Worm (Caenorhabditis elegans) whole organism, mixed stage, embryonic: Measurements from ENCODE around the gene srw-62.
A peak's percentile ranks its signal among the peaks of the same experiment; 100 is the strongest.

Experiments
- M03D4.4 ChIP-seq: sonication (generic microtip); optimal IDR thresholded peaks from 2 replicates; lab custom pipeline; 2017; ENCODE audit warnings: mild to moderate bottlenecking, missing genetic modification characterization, missing compliant biosample characterization
- bed-3 ChIP-seq: fragments of 200-800 bp; sonication (Bioruptor generic); optimal IDR thresholded peaks from 3 replicates; lab custom pipeline; 2018; ENCODE audit warnings: mild to moderate bottlenecking, missing genetic modification characterization, moderate library complexity, missing compliant biosample characterization
- blmp-1 ChIP-seq: fragments of 150-350 bp; optimal IDR thresholded peaks from 2 replicates; lab custom pipeline; 2014; ENCODE audit warnings: missing biosample characterization, missing genetic modification characterization
- ceh-39 ChIP-seq: fragments of 150-350 bp; optimal IDR thresholded peaks from 2 replicates; lab custom pipeline; 2014; ENCODE audit warnings: missing biosample characterization, missing genetic modification characterization
- ceh-43 ChIP-seq: fragments of 200-800 bp; sonication (Bioruptor generic); optimal IDR thresholded peaks from 2 replicates; lab custom pipeline; 2018; ENCODE audit warnings: mild to moderate bottlenecking, missing genetic modification characterization, moderate library complexity, missing compliant biosample characterization
- ces-1 ChIP-seq: fragments of 150-350 bp; optimal IDR thresholded peaks from 2 replicates; lab custom pipeline; 2014; ENCODE audit warnings: missing biosample characterization, missing genetic modification reagents, missing genetic modification characterization
- cnd-1 ChIP-seq: fragments of 200-800 bp; sonication (Bioruptor generic); optimal IDR thresholded peaks from 2 replicates; lab custom pipeline; 2018; ENCODE audit warnings: mild to moderate bottlenecking, missing genetic modification characterization, missing compliant biosample characterization
- drap-1 ChIP-seq: fragments of 200-800 bp; sonication (Bioruptor generic); optimal IDR thresholded peaks from 3 replicates; lab custom pipeline; 2018; ENCODE audit warnings: mild to moderate bottlenecking, missing genetic modification characterization, missing compliant biosample characterization
- elt-1 ChIP-seq: sonication (generic microtip); optimal IDR thresholded peaks from 2 replicates; lab custom pipeline; 2017; ENCODE audit warnings: missing genetic modification characterization, mild to moderate bottlenecking, missing compliant biosample characterization, antibody characterized with exemption, moderate library complexity, borderline replicate concordance; ENCODE audit not compliant: insufficient read depth
- elt-3 ChIP-seq: fragments of 150-350 bp; optimal IDR thresholded peaks from 2 replicates; lab custom pipeline; 2014; ENCODE audit warnings: missing biosample characterization, missing genetic modification characterization
- flh-1 ChIP-seq: fragments of 200-800 bp; sonication (Bioruptor generic); optimal IDR thresholded peaks from 2 replicates; lab custom pipeline; 2018; ENCODE audit warnings: mild to moderate bottlenecking, missing genetic modification characterization, moderate library complexity, missing compliant biosample characterization
- ham-2 ChIP-seq: fragments of 200-800 bp; sonication (Bioruptor generic); optimal IDR thresholded peaks from 2 replicates; lab custom pipeline; 2018; ENCODE audit warnings: mild to moderate bottlenecking, missing genetic modification characterization, missing compliant biosample characterization
- hlh-1 ChIP-seq: fragments of 150-350 bp; optimal IDR thresholded peaks from 2 replicates; lab custom pipeline; 2014; ENCODE audit warnings: missing biosample characterization, missing genetic modification reagents, missing genetic modification characterization
- mab-5 ChIP-seq: fragments of 150-350 bp; optimal IDR thresholded peaks from 2 replicates; lab custom pipeline; 2014; ENCODE audit warnings: missing biosample characterization, missing genetic modification characterization
- mls-2 ChIP-seq: sonication (generic microtip); optimal IDR thresholded peaks from 2 replicates; lab custom pipeline; 2016; ENCODE audit warnings: mild to moderate bottlenecking, missing genetic modification characterization, moderate library complexity, missing compliant biosample characterization
- nhr-12 ChIP-seq: fragments of 150-350 bp; optimal IDR thresholded peaks from 2 replicates; lab custom pipeline; 2014; ENCODE audit warnings: missing biosample characterization, missing genetic modification characterization
- nhr-2 ChIP-seq: fragments of 150-350 bp; optimal IDR thresholded peaks from 2 replicates; lab custom pipeline; 2014; ENCODE audit warnings: missing biosample characterization, missing genetic modification characterization
- nhr-237 ChIP-seq: fragments of 150-350 bp; optimal IDR thresholded peaks from 2 replicates; lab custom pipeline; 2014; ENCODE audit warnings: missing biosample characterization, missing genetic modification characterization
- nhr-28 ChIP-seq: fragments of 150-350 bp; optimal IDR thresholded peaks from 2 replicates; lab custom pipeline; 2014; ENCODE audit warnings: missing biosample characterization, missing genetic modification characterization
- nhr-76 ChIP-seq: sonication (generic microtip); optimal IDR thresholded peaks from 2 replicates; lab custom pipeline; 2017; ENCODE audit warnings: missing biosample characterization, missing genetic modification characterization
- pha-4 ChIP-seq: fragments of 150-350 bp; optimal IDR thresholded peaks from 2 replicates; lab custom pipeline; 2018; ENCODE audit warnings: missing biosample characterization, missing genetic modification reagents, missing genetic modification characterization
- sem-2 ChIP-seq: fragments of 200-800 bp; sonication (Bioruptor generic); optimal IDR thresholded peaks from 2 replicates; lab custom pipeline; 2018; ENCODE audit warnings: mild to moderate bottlenecking, missing genetic modification characterization, missing compliant biosample characterization
- snpc-4 ChIP-seq: fragments of 150-350 bp; optimal IDR thresholded peaks from 2 replicates; lab custom pipeline; 2014; ENCODE audit warnings: missing biosample characterization, missing genetic modification characterization
- sptf-1 ChIP-seq: sonication (generic microtip); optimal IDR thresholded peaks from 2 replicates; lab custom pipeline; 2017; ENCODE audit warnings: mild to moderate bottlenecking, missing genetic modification characterization, moderate library complexity, missing compliant biosample characterization
- tbx-8 ChIP-seq: fragments of 200-800 bp; sonication (Bioruptor generic); optimal IDR thresholded peaks from 2 replicates; lab custom pipeline; 2018; ENCODE audit warnings: mild to moderate bottlenecking, missing genetic modification characterization, moderate library complexity, missing compliant biosample characterization
- unc-120 ChIP-seq: sonication (generic microtip); optimal IDR thresholded peaks from 2 replicates; lab custom pipeline; 2017; ENCODE audit warnings: missing genetic modification characterization, missing compliant biosample characterization; ENCODE audit not compliant: poor library complexity, severe bottlenecking
- unc-39 ChIP-seq: fragments of 150-350 bp; optimal IDR thresholded peaks from 2 replicates; lab custom pipeline; 2014; ENCODE audit warnings: missing biosample characterization, missing genetic modification characterization
- zip-8 ChIP-seq: fragments of 150-350 bp; optimal IDR thresholded peaks from 2 replicates; lab custom pipeline; 2014; ENCODE audit warnings: missing biosample characterization, missing genetic modification characterization
- ztf-11 ChIP-seq: fragments of 150-350 bp; optimal IDR thresholded peaks from 2 replicates; lab custom pipeline; 2014; ENCODE audit warnings: missing biosample characterization, missing genetic modification characterization

Gene srw-62

DNA sequence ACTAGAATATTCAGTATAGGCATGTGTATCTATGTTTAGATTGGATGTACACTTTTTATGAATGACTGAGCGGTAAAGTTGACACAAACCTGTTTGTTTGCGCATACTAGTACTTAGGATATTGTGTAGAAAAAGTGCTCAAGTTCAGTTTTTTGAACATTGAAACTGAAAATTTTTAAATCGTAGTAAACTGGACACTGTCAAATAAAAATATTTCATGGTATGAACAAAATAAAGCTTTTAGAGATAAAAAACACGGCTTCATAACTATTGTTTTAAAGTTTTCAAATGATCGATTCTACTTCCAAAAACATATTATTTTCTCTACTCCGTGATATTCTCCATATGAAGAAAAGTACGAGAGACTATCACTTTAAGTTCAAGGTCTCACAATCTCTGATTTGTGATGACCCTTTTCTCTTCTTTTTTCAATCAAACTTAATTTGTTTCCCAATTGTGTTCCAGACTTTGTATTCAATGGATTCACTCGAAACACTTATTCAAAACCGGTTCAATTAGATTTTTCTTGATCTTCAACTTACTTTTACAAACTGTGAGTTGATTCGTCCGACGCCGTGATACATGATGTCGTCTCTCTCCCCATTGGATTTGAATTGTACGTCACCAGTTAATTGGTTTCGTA lies 33.7 kb upstream of the srw-62 start:
- TF ChIP-seq mls-2 (tag; lab: Kevin White, UChicago): no peak
- no peak for TF ChIP-seq snpc-4
- TF ChIP-seq ham-2 (GFP tag; lab: Kevin White, UChicago): no peak
- no peak for TF ChIP-seq nhr-237 (tag; lab: Kevin White, UChicago)
- TF ChIP-seq nhr-28 (tag; lab: Kevin White, UChicago): no peak
- no peak for TF ChIP-seq nhr-12 (tag; lab: Kevin White, UChicago)
- TF ChIP-seq unc-120 (tag; lab: Kevin White, UChicago): no peak
- no peak for TF ChIP-seq sptf-1 (tag; lab: Kevin White, UChicago)
- no peak for TF ChIP-seq M03D4.4
- TF ChIP-seq blmp-1 (tag; lab: Kevin White, UChicago): no peak
- TF ChIP-seq ces-1 (GFP tag; lab: Kevin White, UChicago): no peak
- TF ChIP-seq sem-2 (GFP tag; lab: Kevin White, UChicago): no peak
- TF ChIP-seq bed-3 (GFP tag; lab: Kevin White, UChicago): no peak
- no peak for TF ChIP-seq hlh-1 (tag; lab: Kevin White, UChicago)
- TF ChIP-seq tbx-8 (GFP tag; lab: Kevin White, UChicago): no peak
- no peak for TF ChIP-seq ztf-11 (tag; lab: Kevin White, UChicago)
- no peak for TF ChIP-seq zip-8 (tag; lab: Kevin White, UChicago)
- no peak for TF ChIP-seq cnd-1 (tag; lab: Kevin White, UChicago)
- TF ChIP-seq elt-3 (tag; lab: Kevin White, UChicago): no peak

DNA sequence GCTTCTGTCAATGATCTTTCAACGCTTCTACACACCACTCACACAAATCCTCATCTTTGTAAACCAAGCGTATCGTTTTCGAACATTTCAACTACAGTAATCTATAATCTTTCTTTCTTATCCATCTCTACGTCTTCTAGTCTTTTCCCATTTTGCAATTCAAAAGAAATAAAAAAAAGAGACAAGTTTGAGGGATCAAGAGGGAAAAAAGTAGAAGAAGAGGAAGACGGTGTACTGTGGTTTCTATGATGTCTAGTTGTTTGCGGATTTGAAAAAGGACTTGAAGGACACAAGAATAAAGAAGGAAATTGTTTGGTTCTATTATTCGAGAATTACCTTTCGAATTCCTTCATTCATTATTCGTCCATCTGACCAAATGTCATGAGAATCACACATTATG lies 32.7 kb upstream of the srw-62 start:
- TF ChIP-seq nhr-237 (tag; lab: Kevin White, UChicago): no peak
- TF ChIP-seq nhr-28 (tag; lab: Kevin White, UChicago): no peak
- no peak for TF ChIP-seq snpc-4
- TF ChIP-seq ceh-43 (GFP tag; lab: Kevin White, UChicago): no peak
- no peak for TF ChIP-seq drap-1 (GFP tag; lab: Kevin White, UChicago)
- no peak for TF ChIP-seq sptf-1 (tag; lab: Kevin White, UChicago)
- no peak for TF ChIP-seq mab-5 (tag; lab: Kevin White, UChicago)
- TF ChIP-seq pha-4 (tag; lab: Kevin White, UChicago): no peak
- no peak for TF ChIP-seq ceh-39 (tag; lab: Kevin White, UChicago)
- no peak for TF ChIP-seq hlh-1 (tag; lab: Kevin White, UChicago)
- no peak for TF ChIP-seq zip-8 (tag; lab: Kevin White, UChicago)
- no peak for TF ChIP-seq unc-39
- TF ChIP-seq nhr-2 (tag; lab: Kevin White, UChicago): no peak
- no peak for TF ChIP-seq M03D4.4
- no peak for TF ChIP-seq ham-2 (GFP tag; lab: Kevin White, UChicago)
- TF ChIP-seq bed-3 (GFP tag; lab: Kevin White, UChicago): no peak

DNA sequence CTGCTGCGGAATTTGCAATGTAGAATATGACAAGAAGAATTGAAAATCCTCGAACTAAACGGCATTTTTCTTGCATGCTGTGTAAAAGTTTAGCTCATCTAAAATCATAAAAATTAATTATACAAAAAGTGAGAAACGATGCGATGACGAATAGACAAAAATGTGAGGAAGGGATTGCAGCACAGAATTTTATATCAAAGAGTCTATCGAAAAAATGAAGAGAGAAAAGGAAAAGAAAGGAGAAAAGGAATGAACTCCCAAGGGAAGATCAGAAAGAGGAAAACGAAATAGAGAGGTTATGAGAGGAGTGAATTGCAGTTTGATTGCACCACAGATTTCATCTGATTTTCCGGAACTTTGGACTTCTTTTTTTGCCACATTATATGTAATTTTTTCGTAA lies 31.0 kb upstream of the srw-62 start, which contains the start of gene glr-4:
TSS of gene glr-4 (minus strand) at position 101 of the 400 bp plus-strand sequence.
- TF ChIP-seq ztf-11 (tag; lab: Kevin White, UChicago) (no peak), ces-1 (GFP tag; lab: Kevin White, UChicago) (peak; percentile 5)

DNA sequence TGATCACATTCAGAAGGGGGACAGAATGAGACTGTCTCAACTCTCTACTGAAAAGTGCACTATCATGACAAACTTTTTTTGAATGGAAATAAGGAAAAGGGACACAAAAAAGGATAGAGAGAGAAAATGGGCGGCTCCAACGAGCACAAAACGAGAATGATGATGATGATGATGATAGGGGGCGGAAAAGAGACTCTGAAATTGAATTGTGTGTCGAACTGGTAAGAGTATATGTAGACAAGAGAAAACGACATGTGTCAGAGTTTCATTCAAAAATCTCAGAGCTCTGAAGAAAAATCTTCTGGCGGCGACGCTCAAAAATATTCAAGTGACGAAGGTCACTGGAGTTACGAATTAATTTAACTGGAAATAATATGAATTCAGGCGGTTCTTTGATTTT lies 29.9 kb upstream of the srw-62 start:
- TF ChIP-seq nhr-2 (tag; lab: Kevin White, UChicago): no peak
- TF ChIP-seq nhr-76 (tag; lab: Kevin White, UChicago): no peak
- TF ChIP-seq flh-1 (GFP tag; lab: Kevin White, UChicago): no peak
- no peak for TF ChIP-seq drap-1 (GFP tag; lab: Kevin White, UChicago)
- no peak for TF ChIP-seq zip-8 (tag; lab: Kevin White, UChicago)
- TF ChIP-seq ces-1 (GFP tag; lab: Kevin White, UChicago): peak; percentile 52
- TF ChIP-seq snpc-4: no peak

DNA sequence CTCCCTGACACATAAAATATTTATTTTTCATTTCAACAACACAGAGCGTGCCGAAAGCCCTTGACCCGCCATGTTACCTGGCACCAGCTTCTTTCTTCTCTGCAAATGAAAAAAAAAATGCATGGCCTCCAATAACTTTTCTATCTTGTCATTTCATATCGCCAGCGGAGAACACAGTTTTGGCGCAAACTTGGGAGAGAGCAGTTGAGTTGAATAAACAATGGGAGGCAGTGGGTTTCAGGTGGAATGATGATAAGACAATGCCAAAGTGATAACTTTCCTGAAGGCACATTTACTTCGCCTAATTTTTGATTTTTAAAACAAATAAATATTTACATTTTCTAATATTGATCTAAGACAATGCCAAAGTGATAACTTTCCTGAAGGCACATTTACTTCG lies 24.0 kb upstream of the srw-62 start:
- TF ChIP-seq bed-3 (GFP tag; lab: Kevin White, UChicago) (no peak), flh-1 (GFP tag; lab: Kevin White, UChicago) (no peak), drap-1 (GFP tag; lab: Kevin White, UChicago) (no peak)

DNA sequence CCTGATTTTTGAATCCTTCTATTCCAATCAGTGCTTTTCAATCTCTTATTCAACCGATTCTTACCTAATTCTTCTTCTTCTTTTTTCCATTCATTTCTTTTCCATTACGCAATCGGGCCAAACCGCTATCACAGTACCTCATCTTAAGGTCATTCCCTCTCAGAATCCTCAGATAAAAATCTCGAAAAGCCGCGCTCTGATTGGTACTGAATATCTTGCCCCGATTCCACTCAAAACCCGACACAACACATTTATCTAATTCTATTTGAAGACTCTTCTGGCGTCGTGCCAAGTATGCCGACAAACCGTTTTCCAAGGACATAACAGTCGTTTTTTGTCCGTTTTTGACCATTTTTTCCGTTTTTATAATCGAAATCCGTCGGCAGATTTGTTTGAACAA lies 23.3 kb upstream of the srw-62 start:
- TF ChIP-seq unc-120 (tag; lab: Kevin White, UChicago): no peak
- TF ChIP-seq tbx-8 (GFP tag; lab: Kevin White, UChicago): no peak
- peak; percentile 36 for TF ChIP-seq zip-8 (tag; lab: Kevin White, UChicago)
- TF ChIP-seq M03D4.4: no peak
- peak; percentile 97 for TF ChIP-seq elt-1 (tag; lab: Kevin White, UChicago)
- no peak for TF ChIP-seq ceh-43 (GFP tag; lab: Kevin White, UChicago)
